Worm (Caenorhabditis elegans): Measurements from ENCODE around the gene Y110A2AL.9.

ce11 chrII:2816676-2817075 is 49.8 kb downstream of the Y110A2AL.9 start, which contains the start of gene set-13:
- TF ChIP-seq egl-27 (tag; optimal IDR thresholded peaks at IDR 0.05) (no peak), elt-3 (tag; optimal IDR thresholded peaks at IDR 0.05) (no peak), R02D3.7 (tag; optimal IDR thresholded peaks at IDR 0.05) (no peak), zag-1 (tag; optimal IDR thresholded peaks at IDR 0.05) (no peak), nhr-11 (tag; optimal IDR thresholded peaks at IDR 0.05) (no peak), lin-39 (tag; optimal IDR thresholded peaks at IDR 0.05) (no peak)
